Worm (Caenorhabditis elegans) whole organism, midembryonic: ENCODE results near the gene C55B6.1.

Experiments used
- T22C8.4 ChIP-seq: fragments of 200-800 bp; sonication (Bioruptor generic); IDR thresholded peaks from 2 replicates; pipeline ENCODE4 v1.3.6; 2022; ENCODE audit warnings: missing genetic modification characterization, missing compliant biosample characterization
- cog-1 ChIP-seq: sonication (generic microtip); optimal IDR thresholded peaks from 2 replicates; lab custom pipeline; 2016; ENCODE audit warnings: missing genetic modification characterization, missing compliant biosample characterization
- flt-1 ChIP-seq: fragments of 200-800 bp; sonication (Bioruptor generic); IDR thresholded peaks from 2 replicates; pipeline ENCODE4 v1.3.6; 2022; ENCODE audit warnings: missing genetic modification characterization, missing compliant biosample characterization
- klf-2 ChIP-seq: fragments of 200-800 bp; sonication (Bioruptor generic); conservative IDR thresholded peaks from 2 replicates; pipeline ENCODE4 v1.3.6; 2022; ENCODE audit warnings: missing genetic modification reagents, missing genetic modification characterization, missing compliant biosample characterization
- med-1 ChIP-seq: sonication (generic microtip); optimal IDR thresholded peaks from 2 replicates; lab custom pipeline; 2017; ENCODE audit warnings: missing genetic modification characterization, mild to moderate bottlenecking, missing compliant biosample characterization, antibody characterized with exemption, missing genetic modification reagents; ENCODE audit not compliant: insufficient read depth
- ref-1 ChIP-seq: fragments of 200-800 bp; sonication (Bioruptor generic); conservative IDR thresholded peaks from 2 replicates; pipeline ENCODE4 v1.3.6; 2022; ENCODE audit warnings: missing genetic modification reagents, missing genetic modification characterization, missing compliant biosample characterization
- tab-1 ChIP-seq: fragments of 200-800 bp; sonication (Bioruptor generic); IDR thresholded peaks from 2 replicates; pipeline ENCODE4 v1.3.6; 2022; ENCODE audit warnings: missing genetic modification characterization, missing compliant biosample characterization
- ztf-23 ChIP-seq: fragments of 200-800 bp; sonication (Bioruptor generic); IDR thresholded peaks from 2 replicates; pipeline ENCODE4 v1.3.6; 2022; ENCODE audit warnings: missing genetic modification reagents, missing genetic modification characterization, missing compliant biosample characterization
- ztf-29 ChIP-seq: fragments of 200-800 bp; sonication (Bioruptor generic); IDR thresholded peaks from 2 replicates; pipeline ENCODE4 v1.3.6; 2022; ENCODE audit warnings: missing genetic modification reagents, missing genetic modification characterization, missing compliant biosample characterization

The C55B6.1 gene

DNA sequence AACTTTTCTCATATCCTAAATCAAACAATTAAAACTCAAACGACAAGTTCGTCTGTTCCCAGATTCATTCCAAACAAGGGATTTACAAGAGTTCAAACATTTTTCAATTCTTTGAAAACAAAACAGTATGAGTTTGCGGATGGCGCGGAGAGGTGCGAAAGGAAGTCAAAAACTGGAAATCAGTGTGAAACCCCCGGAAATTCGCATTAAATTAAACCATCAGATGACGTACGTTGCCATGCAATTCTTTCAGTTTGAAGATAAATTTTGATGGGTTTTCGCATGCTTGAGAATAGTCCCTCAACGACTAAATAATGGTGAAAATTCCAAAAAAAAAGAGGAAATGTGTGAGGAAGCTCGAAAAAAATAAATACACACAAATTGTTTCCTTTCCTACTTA is 29.2 kb downstream of the C55B6.1 start:
- no peak for TF ChIP-seq T22C8.4
- TF ChIP-seq flt-1 = no peak
- no peak for TF ChIP-seq ref-1 (GFP tag; lab: Robert Waterston, UW)
- no peak for TF ChIP-seq klf-2 (GFP tag; lab: Robert Waterston, UW)
- no peak for TF ChIP-seq cog-1
- TF ChIP-seq ztf-29 = no peak
- no peak for TF ChIP-seq med-1 (GFP tag; lab: Kevin White, UChicago)
- TF ChIP-seq ztf-23 (GFP tag; lab: Robert Waterston, UW) = no peak
- no peak for TF ChIP-seq tab-1 (GFP tag; lab: Robert Waterston, UW)

DNA sequence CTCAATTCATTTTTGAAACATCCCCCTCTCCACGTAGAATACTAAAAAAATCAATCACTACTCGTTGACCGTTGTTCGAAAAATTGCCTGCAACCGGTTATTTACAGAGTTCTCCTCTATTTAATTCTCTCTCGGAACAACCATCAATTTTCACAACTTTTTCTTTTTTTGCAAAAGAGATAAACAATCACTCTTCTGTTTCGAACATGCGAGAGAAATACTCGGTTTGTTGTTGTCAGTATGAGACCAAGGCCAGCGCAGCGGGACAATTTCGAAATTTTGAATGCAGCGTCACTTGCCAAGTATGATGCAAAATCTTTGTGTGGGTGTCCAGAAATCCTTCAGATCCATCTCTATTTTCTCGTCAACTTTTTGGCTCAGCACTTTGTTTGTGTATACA is 30.2 kb downstream of the C55B6.1 start:
- TF ChIP-seq cog-1 = no peak
- no peak for TF ChIP-seq tab-1 (GFP tag; lab: Robert Waterston, UW)
- TF ChIP-seq T22C8.4 = no peak
- no peak for TF ChIP-seq med-1 (GFP tag; lab: Kevin White, UChicago)
- TF ChIP-seq flt-1 = no peak
- no peak for TF ChIP-seq ztf-29
- TF ChIP-seq klf-2 (GFP tag; lab: Robert Waterston, UW) = no peak
- TF ChIP-seq ref-1 (GFP tag; lab: Robert Waterston, UW) = no peak
- TF ChIP-seq ztf-23 (GFP tag; lab: Robert Waterston, UW) = no peak

DNA sequence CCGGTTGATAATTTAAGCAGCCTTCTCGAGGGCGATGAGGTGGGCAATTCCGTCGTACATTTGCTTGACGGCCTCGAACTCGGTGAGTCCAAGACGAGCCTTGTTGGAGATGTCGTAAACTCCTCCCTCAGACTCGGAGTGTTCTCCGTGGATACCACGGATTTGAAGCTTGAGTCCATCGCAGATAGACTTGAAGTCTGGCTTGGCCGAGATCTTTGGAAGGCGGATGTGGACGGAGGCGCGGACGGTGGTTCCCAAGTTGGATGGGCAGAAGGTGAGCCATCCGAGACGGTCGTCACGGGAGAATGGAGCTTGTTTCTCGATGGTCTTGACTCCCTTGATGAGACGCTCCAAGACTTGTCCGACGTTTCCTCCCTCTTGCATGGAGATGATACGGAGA is 30.7 kb downstream of the C55B6.1 start:
- 0 out of 2 replicates have a peak, but pooled peaks have one; percentile 23 for TF ChIP-seq flt-1
- TF ChIP-seq klf-2 (GFP tag; lab: Robert Waterston, UW) = no peak
- TF ChIP-seq cog-1 = no peak
- no peak for TF ChIP-seq T22C8.4
- no peak for TF ChIP-seq ztf-23 (GFP tag; lab: Robert Waterston, UW)

DNA sequence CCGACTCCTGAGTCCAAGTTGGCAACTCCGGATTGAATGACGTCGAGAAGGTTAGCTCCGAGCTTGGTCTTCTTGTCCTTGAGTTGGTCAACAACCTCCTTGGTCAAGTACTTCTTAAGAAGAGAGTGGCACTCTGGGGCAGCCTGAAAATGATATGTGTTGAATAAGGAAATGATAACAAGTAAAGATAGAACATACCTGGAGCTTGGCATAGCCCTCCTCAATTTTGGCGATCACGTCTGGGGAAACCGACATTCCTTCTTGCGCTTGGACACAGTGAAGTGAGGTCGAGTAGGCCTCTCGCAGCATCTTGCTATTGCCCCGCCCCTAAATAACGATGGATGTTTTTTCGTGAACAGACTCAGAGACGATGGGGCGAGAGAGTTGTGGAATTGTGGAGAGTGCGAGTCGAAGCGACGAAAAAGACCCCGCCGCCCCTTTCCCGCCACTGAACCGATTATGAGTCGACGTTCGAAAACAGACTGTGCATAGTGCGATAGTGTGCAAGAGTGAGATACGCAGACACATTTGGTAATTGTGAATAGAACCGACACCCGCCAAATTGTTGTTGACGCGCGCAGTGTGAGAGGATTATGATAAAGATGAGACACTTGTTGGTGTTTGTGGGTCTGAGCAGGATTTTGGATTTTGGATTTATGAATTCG is 32.1 kb downstream of the C55B6.1 start:
- TF ChIP-seq tab-1 (GFP tag; lab: Robert Waterston, UW) = no peak
- TF ChIP-seq cog-1 = peak; percentile 86

DNA sequence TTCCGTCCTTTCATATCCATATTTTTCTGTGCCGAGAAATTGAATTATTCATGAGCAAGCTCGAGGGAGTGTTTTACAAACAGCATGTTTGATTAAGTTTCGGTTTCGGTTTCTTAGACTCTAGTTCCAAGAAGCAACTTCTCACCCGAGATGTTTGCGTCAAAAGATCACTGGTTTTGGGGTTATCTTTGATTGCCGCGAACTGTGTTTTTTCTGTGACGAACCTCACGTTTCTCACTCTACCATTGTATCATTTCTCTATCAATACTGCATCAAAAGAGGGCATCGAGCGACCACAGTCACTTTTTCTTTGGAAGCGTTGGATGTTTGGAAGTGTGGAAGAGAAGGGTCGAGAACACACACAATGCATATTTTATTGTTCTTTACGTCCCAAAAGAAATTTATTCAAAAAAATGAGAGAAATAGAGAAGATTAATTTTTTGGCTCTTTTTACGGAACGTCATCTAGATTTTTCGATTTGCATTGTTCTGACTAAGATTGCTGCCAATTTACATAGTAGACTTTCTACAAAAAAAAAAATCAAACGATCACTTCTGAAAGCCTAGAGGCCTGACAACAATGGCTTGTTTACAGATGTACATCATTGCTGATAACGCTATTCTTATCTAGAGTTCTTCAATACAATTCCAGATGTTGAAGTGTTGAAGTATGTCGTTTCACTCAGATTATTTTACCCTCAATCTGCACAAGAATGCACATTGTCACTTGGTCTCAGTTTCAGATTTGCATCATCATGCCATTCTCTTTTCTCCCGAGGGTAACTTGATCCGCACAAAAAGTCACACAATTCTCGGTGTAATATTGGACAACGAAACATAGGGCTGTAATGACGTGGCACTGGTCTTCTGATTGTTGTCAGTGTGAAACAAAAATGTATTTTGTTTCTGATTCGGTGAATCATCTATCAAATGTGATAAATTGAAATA is 33.2 kb downstream of the C55B6.1 start:
- TF ChIP-seq ztf-23 (GFP tag; lab: Robert Waterston, UW) (no peak), ztf-29 (no peak), T22C8.4 (no peak), flt-1 (no peak), klf-2 (GFP tag; lab: Robert Waterston, UW) (no peak), cog-1 (no peak), ref-1 (GFP tag; lab: Robert Waterston, UW) (no peak), tab-1 (GFP tag; lab: Robert Waterston, UW) (no peak), med-1 (GFP tag; lab: Kevin White, UChicago) (no peak)

DNA sequence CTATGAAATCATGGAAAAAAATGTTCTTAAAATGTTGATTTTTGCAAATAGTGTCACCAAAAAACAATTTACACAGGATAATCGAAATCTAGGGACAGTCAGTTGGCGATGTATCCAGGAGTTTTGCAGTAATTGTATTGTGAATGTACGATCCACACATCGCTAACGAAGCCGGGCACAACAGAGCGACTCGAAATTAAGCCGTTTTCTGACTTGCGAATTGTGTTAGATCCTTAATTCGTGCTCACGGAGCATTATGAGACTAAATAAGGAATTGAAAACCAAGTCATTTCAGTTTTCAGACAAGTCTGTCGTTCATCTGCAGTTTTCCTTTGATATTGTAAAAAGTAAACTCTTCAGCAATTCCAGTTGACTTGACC is 33.9 kb downstream of the C55B6.1 start:
- no peak for TF ChIP-seq cog-1
- TF ChIP-seq ref-1 (GFP tag; lab: Robert Waterston, UW) = no peak
- no peak for TF ChIP-seq ztf-29
- no peak for TF ChIP-seq T22C8.4
- no peak for TF ChIP-seq tab-1 (GFP tag; lab: Robert Waterston, UW)
- TF ChIP-seq ztf-23 (GFP tag; lab: Robert Waterston, UW) = no peak
- TF ChIP-seq flt-1 = no peak
- no peak for TF ChIP-seq med-1 (GFP tag; lab: Kevin White, UChicago)
- TF ChIP-seq klf-2 (GFP tag; lab: Robert Waterston, UW) = no peak

DNA sequence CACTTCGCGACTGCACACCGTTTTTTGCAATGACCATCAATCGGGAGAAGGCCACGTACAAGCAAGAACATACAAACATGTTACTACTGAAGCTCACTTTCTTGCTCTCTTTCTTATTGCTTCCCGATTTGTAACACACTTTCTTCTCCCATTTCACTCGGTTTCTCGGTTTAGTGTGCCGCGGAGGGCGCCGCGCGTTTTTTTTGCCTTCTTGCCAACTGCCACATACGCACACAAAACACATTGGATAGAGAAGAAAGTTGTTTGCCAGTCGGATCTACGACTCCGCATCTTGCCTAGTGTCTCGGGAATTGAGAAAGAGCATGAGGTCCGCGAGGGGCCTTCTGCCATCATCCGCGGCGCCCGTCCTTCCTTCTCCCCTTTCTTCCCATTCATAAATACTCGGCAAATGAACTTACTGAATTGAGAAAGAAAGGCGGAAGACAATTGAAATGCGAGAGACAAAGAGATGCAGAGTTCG is 34.6 kb downstream of the C55B6.1 start:
- TF ChIP-seq cog-1 (no peak), ref-1 (GFP tag; lab: Robert Waterston, UW) (no peak), med-1 (GFP tag; lab: Kevin White, UChicago) (no peak), flt-1 (no peak), klf-2 (GFP tag; lab: Robert Waterston, UW) (no peak), ztf-29 (no peak), tab-1 (GFP tag; lab: Robert Waterston, UW) (no peak), ztf-23 (GFP tag; lab: Robert Waterston, UW) (no peak), T22C8.4 (no peak)

DNA sequence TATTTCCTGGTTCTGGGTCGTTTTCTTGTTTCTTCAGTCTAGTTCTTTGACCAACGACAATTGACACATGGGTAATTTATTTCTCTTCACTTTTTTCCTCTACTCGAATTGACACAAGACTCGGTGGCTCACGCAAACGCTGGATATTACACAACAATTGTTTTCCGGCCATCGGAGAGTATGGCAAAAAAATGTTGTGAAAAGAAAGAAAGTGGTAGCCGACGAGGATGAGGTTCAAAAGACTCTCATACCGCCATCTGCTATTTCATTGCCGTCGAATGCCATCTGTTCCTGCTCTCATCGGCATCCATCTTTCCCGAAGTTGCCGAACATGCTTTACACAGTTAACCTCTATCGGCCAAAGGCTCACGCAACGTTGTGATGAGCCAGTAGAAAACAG is 36.6 kb downstream of the C55B6.1 start:
- no peak for TF ChIP-seq ztf-29
- no peak for TF ChIP-seq T22C8.4
- no peak for TF ChIP-seq tab-1 (GFP tag; lab: Robert Waterston, UW)
- TF ChIP-seq klf-2 (GFP tag; lab: Robert Waterston, UW) = no peak
- TF ChIP-seq flt-1 = no peak
- TF ChIP-seq ztf-23 (GFP tag; lab: Robert Waterston, UW) = no peak
- TF ChIP-seq ref-1 (GFP tag; lab: Robert Waterston, UW) = no peak
- TF ChIP-seq med-1 (GFP tag; lab: Kevin White, UChicago) = no peak
- TF ChIP-seq cog-1 = no peak

DNA sequence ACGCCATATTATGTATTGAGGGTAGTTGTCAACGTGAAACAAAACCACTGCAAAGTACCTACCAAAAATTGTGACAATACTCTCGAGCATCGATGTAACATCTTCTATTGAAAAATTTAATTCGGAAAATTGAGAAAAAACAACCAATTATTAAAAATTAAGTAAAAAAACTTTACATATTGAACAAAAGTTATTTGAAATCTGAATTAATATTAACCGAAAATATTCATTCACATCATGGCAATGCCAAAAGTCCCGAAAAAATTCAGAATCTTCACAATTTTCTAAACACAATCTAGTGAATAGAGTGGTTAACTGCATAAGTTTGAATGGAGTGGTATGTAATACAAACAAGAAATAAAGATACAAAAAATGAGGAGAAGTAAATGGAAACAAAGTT is 38.4 kb downstream of the C55B6.1 start, which contains the start of gene F46H5.3:
TSS of gene F46H5.3 (minus strand) at position 101 of the 400 bp plus-strand sequence.
- TF ChIP-seq flt-1 = no peak
- TF ChIP-seq ztf-23 (GFP tag; lab: Robert Waterston, UW) = no peak
- no peak for TF ChIP-seq tab-1 (GFP tag; lab: Robert Waterston, UW)
- no peak for TF ChIP-seq cog-1
- no peak for TF ChIP-seq med-1 (GFP tag; lab: Kevin White, UChicago)
- TF ChIP-seq klf-2 (GFP tag; lab: Robert Waterston, UW) = no peak
- no peak for TF ChIP-seq ref-1 (GFP tag; lab: Robert Waterston, UW)
- TF ChIP-seq T22C8.4 = no peak
- TF ChIP-seq ztf-29 = no peak
